Worm (Caenorhabditis elegans): ENCODE results near the gene pik-1.

The pik-1 gene

ce11 chrIV:13377716-13378115, 38.1 kb upstream of the pik-1 start, which contains the start of gene mau-8:
TSS of gene mau-8 (plus strand) at chrIV:13378016.
- TF ChIP-seq ama-1 (optimal IDR thresholded peaks at IDR 0.05) = no peak
- no peak for TF ChIP-seq K02D7.2 (tag; optimal IDR thresholded peaks at IDR 0.05)
- no peak for TF ChIP-seq ceh-48 (tag; optimal IDR thresholded peaks at IDR 0.05)
- TF ChIP-seq nhr-11 (tag; optimal IDR thresholded peaks at IDR 0.05) = no peak
- no peak for TF ChIP-seq elt-4 (tag; optimal IDR thresholded peaks at IDR 0.05)
- TF ChIP-seq ceh-22 (tag; optimal IDR thresholded peaks at IDR 0.05) = no peak
- TF ChIP-seq pros-1 (tag; optimal IDR thresholded peaks at IDR 0.05) = no peak
- TF ChIP-seq hlh-13 (GFP tag; optimal IDR thresholded peaks at IDR 0.05) = no peak
- TF ChIP-seq T23F11.4 (GFP tag; optimal IDR thresholded peaks at IDR 0.05) = no peak
- no peak for TF ChIP-seq ceh-14 (tag; optimal IDR thresholded peaks at IDR 0.05)
- TF ChIP-seq npax-4 (tag; optimal IDR thresholded peaks at IDR 0.05) = no peak
- no peak for TF ChIP-seq ahr-1 (tag; optimal IDR thresholded peaks at IDR 0.05)
- TF ChIP-seq fkh-10 (GFP tag; optimal IDR thresholded peaks at IDR 0.05) = no peak

DNA sequence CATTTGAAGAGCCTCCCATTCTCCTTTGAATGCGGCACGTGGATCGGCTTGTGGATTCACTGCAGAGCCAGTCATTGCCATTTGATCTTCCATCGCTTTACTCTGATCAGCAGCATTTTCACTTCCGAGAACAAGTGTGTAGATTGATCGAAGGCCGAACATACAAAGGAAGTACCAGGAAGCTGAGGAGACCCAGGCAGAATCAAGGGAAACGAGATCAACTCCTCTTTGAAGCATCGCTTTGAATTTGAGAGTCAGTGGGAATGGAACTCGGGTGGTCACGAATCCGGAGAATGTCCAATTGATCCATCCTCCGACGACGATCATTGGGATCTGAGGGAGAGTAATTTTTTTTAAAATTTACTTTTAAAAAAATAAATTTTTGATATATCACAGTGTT, 35.3 kb upstream of the pik-1 start:
- no peak for TF ChIP-seq ahr-1 (tag; optimal IDR thresholded peaks at IDR 0.05)
- no peak for TF ChIP-seq ceh-2 (tag; optimal IDR thresholded peaks at IDR 0.05)

- TF ChIP-seq unc-55 (GFP tag; optimal IDR thresholded peaks at IDR 0.05) (no peak), dmd-4 (tag; optimal IDR thresholded peaks at IDR 0.05; ENCODE audit: borderline replicate concordance) (no peak), fkh-10 (GFP tag; optimal IDR thresholded peaks at IDR 0.05) (no peak), ceh-2 (tag; optimal IDR thresholded peaks at IDR 0.05) (no peak), tbx-2 (tag; optimal IDR thresholded peaks at IDR 0.05) (no peak), fax-1 (tag; optimal IDR thresholded peaks at IDR 0.05) (no peak), K09A11.1 (tag; optimal IDR thresholded peaks at IDR 0.05; ENCODE audit: insufficient read depth) (no peak), ref-2 (tag; optimal IDR thresholded peaks at IDR 0.05) (no peak), ets-4 (tag; optimal IDR thresholded peaks at IDR 0.05) (no peak), F13H6.1 (tag; optimal IDR thresholded peaks at IDR 0.05) (no peak), che-1 (tag; optimal IDR thresholded peaks at IDR 0.05) (no peak), ceh-19 (GFP tag; optimal IDR thresholded peaks at IDR 0.05) (no peak), ceh-22 (tag; optimal IDR thresholded peaks at IDR 0.05) (no peak)
Measured at ce11 chrIV:13381823-13382222, 34.0 kb upstream of the pik-1 start, which contains the start of gene emc-3. TSS of gene emc-3 (minus strand) at chrIV:13381923.

- TF ChIP-seq madf-2 (tag; optimal IDR thresholded peaks at IDR 0.05) (no peak), F13H6.1 (tag; optimal IDR thresholded peaks at IDR 0.05) (no peak), unc-42 (tag; optimal IDR thresholded peaks at IDR 0.05) (peak; percentile 71), ama-1 (optimal IDR thresholded peaks at IDR 0.05) (no peak), ceh-31 (tag; optimal IDR thresholded peaks at IDR 0.05) (peak; percentile 28), ceh-48 (tag; optimal IDR thresholded peaks at IDR 0.05) (peak; percentile 72)
Measured at ce11 chrIV:13383763-13384436, 31.9 kb upstream of the pik-1 start, which contains the start of gene rab-19. TSS of gene rab-19 (minus strand) at chrIV:13384386.

ce11 chrIV:13386043-13386442, 29.8 kb upstream of the pik-1 start, which contains the start of the genes Y62E10A.20, Y62E10A.23 and mdt-9:
TSS of gene Y62E10A.20 (minus strand) at chrIV:13386091.
TSS of gene Y62E10A.23 (plus strand) at chrIV:13386324.
TSS of gene mdt-9 (plus strand) at chrIV:13386380.
- peak; percentile 36 for TF ChIP-seq ahr-1 (tag; optimal IDR thresholded peaks at IDR 0.05)
- TF ChIP-seq dve-1 (tag; optimal IDR thresholded peaks at IDR 0.05) = peak; percentile 64
- peak; percentile 40 for TF ChIP-seq madf-2 (tag; optimal IDR thresholded peaks at IDR 0.05)
- TF ChIP-seq ceh-9 (tag; optimal IDR thresholded peaks at IDR 0.05) = no peak
- peak; percentile 42 for TF ChIP-seq pros-1 (tag; optimal IDR thresholded peaks at IDR 0.05)
- no peak for TF ChIP-seq nhr-11 (tag; optimal IDR thresholded peaks at IDR 0.05)
- TF ChIP-seq hlh-13 (GFP tag; optimal IDR thresholded peaks at IDR 0.05) = no peak
- no peak for TF ChIP-seq ama-1 (optimal IDR thresholded peaks at IDR 0.05)
- TF ChIP-seq ceh-30 (tag; optimal IDR thresholded peaks at IDR 0.05) = no peak
- no peak for TF ChIP-seq elt-4 (tag; optimal IDR thresholded peaks at IDR 0.05)
- TF ChIP-seq fkh-6 (tag; optimal IDR thresholded peaks at IDR 0.05) = peak; percentile 29
- TF ChIP-seq dmd-4 (tag; optimal IDR thresholded peaks at IDR 0.05; ENCODE audit: borderline replicate concordance) = no peak
- peak; percentile 24 for TF ChIP-seq pax-1 (tag; optimal IDR thresholded peaks at IDR 0.05)
- TF ChIP-seq gmeb-2 (tag; optimal IDR thresholded peaks at IDR 0.05) = peak; percentile 49
- peak; percentile 70; the same call in 1 of the 2 replicates for TF ChIP-seq unc-3 (GFP tag; conservative IDR thresholded peaks at IDR 0.05)
- TF ChIP-seq unc-3 (tag; optimal IDR thresholded peaks at IDR 0.05) = peak; percentile 68
- TF ChIP-seq rnt-1 (tag; optimal IDR thresholded peaks at IDR 0.05) = peak; percentile 45
- peak; percentile 15; the same call in 1 of the 2 replicates for TF ChIP-seq sox-2 (GFP tag; IDR thresholded peaks at IDR 0.05)
- TF ChIP-seq tbx-2 (tag; optimal IDR thresholded peaks at IDR 0.05) = peak; percentile 67
- peak; percentile 25 for TF ChIP-seq odd-2 (tag; optimal IDR thresholded peaks at IDR 0.05)
- TF ChIP-seq hlh-8 (tag; optimal IDR thresholded peaks at IDR 0.05) = peak; percentile 60
- TF ChIP-seq che-1 (tag; optimal IDR thresholded peaks at IDR 0.05) = peak; percentile 42
- TF ChIP-seq ceh-14 (tag; optimal IDR thresholded peaks at IDR 0.05) = peak; percentile 88
- peak; percentile 33 for TF ChIP-seq zip-5 (tag; optimal IDR thresholded peaks at IDR 0.05)
- peak; percentile 87 for TF ChIP-seq ceh-31 (tag; optimal IDR thresholded peaks at IDR 0.05)
- TF ChIP-seq lin-11 (tag; optimal IDR thresholded peaks at IDR 0.05) = peak; percentile 33
- TF ChIP-seq unc-42 (tag; optimal IDR thresholded peaks at IDR 0.05) = peak; percentile 89
- TF ChIP-seq pat-9 (tag; optimal IDR thresholded peaks at IDR 0.05) = peak; percentile 67

Measured in whole organism, late embryonic.